Worm (Caenorhabditis elegans): ENCODE data around the gene C14E2.3.

ce11 chrX:1853596-1853995 lies 42.3 kb upstream of the C14E2.3 start, which contains the start of gene T26C11.9:
- TF ChIP-seq rbr-2 (tag; optimal IDR thresholded peaks at IDR 0.05) (no peak), mdl-1 (tag; optimal IDR thresholded peaks at IDR 0.05) (no peak), aha-1 (tag) (no peak), snpc-4 (tag; optimal IDR thresholded peaks at IDR 0.05) (no peak), zag-1 (tag; optimal IDR thresholded peaks at IDR 0.05) (no peak), aly-2 (tag; optimal IDR thresholded peaks at IDR 0.05) (no peak)
